Worm (Caenorhabditis elegans): ENCODE results near the gene srw-97.

DNA sequence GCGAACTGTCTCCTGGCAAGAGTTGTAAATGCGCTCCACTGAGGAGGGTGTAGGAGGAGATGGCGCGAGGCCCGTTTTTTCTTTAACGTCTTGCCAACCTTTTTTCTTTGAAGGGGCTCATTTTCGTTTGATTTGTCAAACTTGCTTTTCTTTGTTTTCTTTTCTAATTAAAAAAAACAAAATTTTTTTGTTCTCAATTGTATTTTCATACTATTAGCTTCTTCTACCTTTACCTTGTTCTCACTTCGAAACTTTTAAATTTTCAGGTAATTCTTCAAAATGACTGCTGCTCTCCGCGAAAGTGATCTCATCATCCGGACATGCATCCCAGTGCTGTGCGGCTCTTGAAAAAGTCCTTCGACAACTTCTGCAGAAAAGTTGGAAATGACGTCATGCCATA lies 41.1 kb upstream of the srw-97 start, which contains the start of gene fbxa-184:
- no peak for TF ChIP-seq tbx-2 (tag; optimal IDR thresholded peaks at IDR 0.05)
- TF ChIP-seq unc-39 (tag; optimal IDR thresholded peaks at IDR 0.05), result no peak
- TF ChIP-seq lin-15B (tag; optimal IDR thresholded peaks at IDR 0.05), result no peak
- no peak for TF ChIP-seq snpc-4 (tag; optimal IDR thresholded peaks at IDR 0.05)
- TF ChIP-seq nfya-1 (tag; optimal IDR thresholded peaks at IDR 0.05; ENCODE audit: insufficient read depth), result no peak
- no peak for TF ChIP-seq unc-62 (GFP tag; optimal IDR thresholded peaks at IDR 0.05)

Data from whole organism, L3 larva.